Worm (Caenorhabditis elegans): Measurements from ENCODE around the gene aass-1.

ce11 chrIV:247494-247893, 2.6 kb downstream of the aass-1 start:
- no peak for TF ChIP-seq ama-1 (optimal IDR thresholded peaks at IDR 0.05)
- no peak for TF ChIP-seq skn-1 (tag; optimal IDR thresholded peaks at IDR 0.05)
- no peak for TF ChIP-seq daf-12 (tag; optimal IDR thresholded peaks at IDR 0.05)
- peak in 1 of 2 experiments; percentile 88 for TF ChIP-seq unc-62 (GFP tag; optimal IDR thresholded peaks at IDR 0.05 in 1 of 2)
- no peak for TF ChIP-seq unc-62 (tag; optimal IDR thresholded peaks at IDR 0.05)
- no peak for TF ChIP-seq nhr-10 (tag; optimal IDR thresholded peaks at IDR 0.05)
- TF ChIP-seq pha-4 (GFP tag; IDR thresholded peaks at IDR 0.05): no peak
- TF ChIP-seq pha-4 (tag; optimal IDR thresholded peaks at IDR 0.05): no peak
- no peak for TF ChIP-seq snpc-4 (tag; optimal IDR thresholded peaks at IDR 0.05)
- TF ChIP-seq T20F7.1 (GFP tag; optimal IDR thresholded peaks at IDR 0.05): no peak
- peak; percentile 69 to 95 for TF ChIP-seq mdl-1 (tag; optimal IDR thresholded peaks at IDR 0.05)
- TF ChIP-seq nhr-48 (tag; optimal IDR thresholded peaks at IDR 0.05): no peak
- TF ChIP-seq nhr-25 (tag; optimal IDR thresholded peaks at IDR 0.05; ENCODE audit: borderline replicate concordance, insufficient read depth): no peak
- TF ChIP-seq ctbp-1 (GFP tag; IDR thresholded peaks at IDR 0.05): no peak
- no peak for TF ChIP-seq lsy-2 (tag; optimal IDR thresholded peaks at IDR 0.05)
- TF ChIP-seq nhr-6 (tag; optimal IDR thresholded peaks at IDR 0.05): no peak
